Fruit fly (Drosophila melanogaster) whole organism, prepupa: ENCODE results near the gene Wdr59.

Experiments
- CG10631 ChIP-seq: fragments of 200-800 bp; sonication (Bioruptor generic); optimal IDR thresholded peaks from 2 replicates; lab custom pipeline; 2016; ENCODE audit warnings: missing biosample characterization, missing genetic modification characterization
- CG11294 ChIP-seq: fragments of 200-800 bp; sonication (Bioruptor generic); IDR thresholded peaks from 2 replicates; pipeline ENCODE4 v1.3.6; 2022; ENCODE audit warnings: missing biosample characterization, missing genetic modification characterization
- CG11762 ChIP-seq: fragments of 200-800 bp; sonication (Bioruptor generic); optimal IDR thresholded peaks from 3 replicates; lab custom pipeline; 2016; ENCODE audit warnings: missing biosample characterization, missing genetic modification characterization; ENCODE audit not compliant: insufficient read depth
- CG11902 ChIP-seq: fragments of 200-800 bp; sonication (Bioruptor generic); optimal IDR thresholded peaks from 3 replicates; lab custom pipeline; 2016; ENCODE audit warnings: missing biosample characterization, missing genetic modification characterization
- CG15336 ChIP-seq: fragments of 200-800 bp; sonication (Bioruptor generic); IDR thresholded peaks from 2 replicates; pipeline ENCODE4 v1.3.6; 2022; ENCODE audit warnings: missing biosample characterization, missing genetic modification characterization
- CG1621 ChIP-seq: fragments of 200-800 bp; sonication (Bioruptor generic); optimal IDR thresholded peaks from 3 replicates; lab custom pipeline; 2018; ENCODE audit warnings: missing biosample characterization, mild to moderate bottlenecking, missing genetic modification characterization
- CG16779 ChIP-seq: fragments of 200-800 bp; sonication (Bioruptor generic); optimal IDR thresholded peaks from 3 replicates; lab custom pipeline; 2017; ENCODE audit warnings: missing biosample characterization, mild to moderate bottlenecking, missing genetic modification characterization
- CG31627 ChIP-seq: fragments of 200-800 bp; sonication (Bioruptor generic); optimal IDR thresholded peaks from 3 replicates; lab custom pipeline; 2016; ENCODE audit warnings: missing biosample characterization, missing genetic modification characterization
- CG32006 ChIP-seq: fragments of 200-800 bp; sonication (Bioruptor generic); optimal IDR thresholded peaks from 3 replicates; lab custom pipeline; 2017; ENCODE audit warnings: missing biosample characterization, mild to moderate bottlenecking, missing genetic modification characterization
- CG34406 ChIP-seq: fragments of 200-800 bp; sonication (Bioruptor generic); optimal IDR thresholded peaks from 3 replicates; lab custom pipeline; 2016; ENCODE audit warnings: missing biosample characterization, missing genetic modification characterization
- CG3919 ChIP-seq: fragments of 200-800 bp; sonication (Bioruptor generic); optimal IDR thresholded peaks from 3 replicates; lab custom pipeline; 2016; ENCODE audit warnings: missing biosample characterization, missing genetic modification characterization
- CG4318 ChIP-seq: fragments of 200-800 bp; sonication (Bioruptor generic); optimal IDR thresholded peaks from 3 replicates; lab custom pipeline; 2017; ENCODE audit warnings: missing biosample characterization, mild to moderate bottlenecking, missing genetic modification characterization
- CG6163 ChIP-seq: fragments of 200-800 bp; sonication (Bioruptor generic); IDR thresholded peaks from 3 replicates; pipeline ENCODE4 v1.3.6; 2022; ENCODE audit warnings: missing biosample characterization, missing genetic modification characterization
- CG6276 ChIP-seq: fragments of 200-800 bp; sonication (Bioruptor generic); optimal IDR thresholded peaks from 2 replicates; lab custom pipeline; 2017; ENCODE audit warnings: missing biosample characterization, mild to moderate bottlenecking, missing genetic modification characterization
- CG6792 ChIP-seq: fragments of 200-800 bp; sonication (Bioruptor generic); optimal IDR thresholded peaks from 3 replicates; lab custom pipeline; 2016; ENCODE audit warnings: missing biosample characterization, missing genetic modification characterization
- CG6808 ChIP-seq: fragments of 200-800 bp; sonication (Bioruptor generic); optimal IDR thresholded peaks from 3 replicates; lab custom pipeline; 2017; ENCODE audit warnings: missing biosample characterization, missing genetic modification characterization, mild to moderate bottlenecking, moderate library complexity, missing genetic modification reagents
- CG6854 ChIP-seq: fragments of 200-800 bp; sonication (Bioruptor generic); optimal IDR thresholded peaks from 2 replicates; lab custom pipeline; 2017; ENCODE audit warnings: missing biosample characterization, mild to moderate bottlenecking, missing genetic modification characterization
- CG8119 ChIP-seq: fragments of 200-800 bp; sonication (Bioruptor generic); IDR thresholded peaks from 3 replicates; pipeline ENCODE4 v1.3.6; 2022; ENCODE audit warnings: missing biosample characterization, missing genetic modification characterization
- CG8319 ChIP-seq: fragments of 200-800 bp; sonication (Bioruptor generic); optimal IDR thresholded peaks from 3 replicates; lab custom pipeline; 2016; ENCODE audit warnings: missing biosample characterization, missing genetic modification characterization
- CG9139 ChIP-seq: fragments of 200-800 bp; sonication (Bioruptor generic); optimal IDR thresholded peaks from 3 replicates; lab custom pipeline; 2017; ENCODE audit warnings: missing biosample characterization, mild to moderate bottlenecking, missing genetic modification characterization
- Eip75B ChIP-seq: fragments of 200-800 bp; sonication (Bioruptor generic); optimal IDR thresholded peaks from 3 replicates; lab custom pipeline; 2016; ENCODE audit warnings: missing biosample characterization, missing genetic modification characterization
- Eip78C ChIP-seq: fragments of 200-800 bp; sonication (Bioruptor generic); peaks from one replicate; lab custom pipeline; 2016; ENCODE audit warnings: missing biosample characterization, missing genetic modification characterization
- Eip93F ChIP-seq: fragments of 200-800 bp; sonication (Bioruptor generic); optimal IDR thresholded peaks from 2 replicates; lab custom pipeline; 2016; ENCODE audit warnings: missing biosample characterization, mild to moderate bottlenecking, missing genetic modification characterization
- Ets21C ChIP-seq: fragments of 200-800 bp; sonication (Bioruptor generic); optimal IDR thresholded peaks from 3 replicates; lab custom pipeline; 2016; ENCODE audit warnings: missing biosample characterization, missing genetic modification characterization
- Ets96B ChIP-seq: fragments of 200-800 bp; optimal IDR thresholded peaks from 2 replicates; lab custom pipeline; 2019; ENCODE audit warnings: missing biosample characterization, mild to moderate bottlenecking, missing genetic modification characterization, moderate library complexity
- Gug ChIP-seq: fragments of 200-800 bp; sonication (Bioruptor generic); IDR thresholded peaks from 2 replicates; pipeline ENCODE4 v1.3.6; 2022; ENCODE audit warnings: missing biosample characterization, missing genetic modification characterization
- Hr38 ChIP-seq: sonication (Bioruptor generic); optimal IDR thresholded peaks from 2 replicates; lab custom pipeline; 2016; ENCODE audit warnings: missing biosample characterization, missing genetic modification characterization
- Hr39 ChIP-seq: fragments of 200-800 bp; sonication (Bioruptor generic); optimal IDR thresholded peaks from 2 replicates; lab custom pipeline; 2016; ENCODE audit warnings: missing biosample characterization, missing genetic modification characterization
- Hr4 ChIP-seq: fragments of 200-800 bp; sonication (Bioruptor generic); optimal IDR thresholded peaks from 3 replicates; lab custom pipeline; 2016; ENCODE audit warnings: missing biosample characterization, missing genetic modification characterization
- Lpt ChIP-seq: fragments of 200-800 bp; sonication (Bioruptor generic); optimal IDR thresholded peaks from 3 replicates; lab custom pipeline; 2016; ENCODE audit warnings: missing biosample characterization, missing genetic modification characterization
- Met ChIP-seq: fragments of 200-800 bp; sonication (Bioruptor generic); optimal IDR thresholded peaks from 3 replicates; lab custom pipeline; 2016; ENCODE audit warnings: missing biosample characterization, missing genetic modification characterization
- OdsH ChIP-seq: fragments of 200-800 bp; sonication (Bioruptor generic); optimal IDR thresholded peaks from 3 replicates; lab custom pipeline; 2016; ENCODE audit warnings: missing biosample characterization, missing genetic modification characterization
- Smox ChIP-seq: fragments of 200-800 bp; sonication (Bioruptor generic); optimal IDR thresholded peaks from 3 replicates; lab custom pipeline; 2016; ENCODE audit warnings: missing biosample characterization, missing genetic modification characterization
- Sox102F ChIP-seq: fragments of 200-800 bp; sonication (Bioruptor generic); optimal IDR thresholded peaks from 2 replicates; lab custom pipeline; 2016; ENCODE audit warnings: missing biosample characterization, mild to moderate bottlenecking, missing genetic modification characterization
- Sox14 ChIP-seq: fragments of 200-800 bp; sonication (Bioruptor generic); optimal IDR thresholded peaks from 3 replicates; lab custom pipeline; 2016; ENCODE audit warnings: missing biosample characterization, missing genetic modification characterization
- Sox15 ChIP-seq: fragments of 200-800 bp; sonication (Bioruptor generic); optimal IDR thresholded peaks from 3 replicates; lab custom pipeline; 2016; ENCODE audit warnings: missing biosample characterization, missing genetic modification characterization
- achi ChIP-seq: fragments of 200-800 bp; sonication (Bioruptor generic); optimal IDR thresholded peaks from 3 replicates; lab custom pipeline; 2016; ENCODE audit warnings: missing biosample characterization, missing genetic modification characterization
- acj6 ChIP-seq: fragments of 200-800 bp; sonication (Bioruptor generic); optimal IDR thresholded peaks from 3 replicates; lab custom pipeline; 2016; ENCODE audit warnings: missing biosample characterization, missing genetic modification characterization
- cyc ChIP-seq: fragments of 200-800 bp; sonication (Bioruptor generic); optimal IDR thresholded peaks from 3 replicates; lab custom pipeline; 2016; ENCODE audit warnings: missing biosample characterization, missing genetic modification characterization
- dsx ChIP-seq: fragments of 200-800 bp; optimal IDR thresholded peaks from 3 replicates; lab custom pipeline; 2019; ENCODE audit warnings: missing biosample characterization, mild to moderate bottlenecking, missing genetic modification characterization, moderate library complexity; ENCODE audit not compliant: poor library complexity, severe bottlenecking
- eg ChIP-seq: fragments of 200-800 bp; sonication (Bioruptor generic); IDR thresholded peaks from 3 replicates; pipeline ENCODE4 v1.3.6; 2022; ENCODE audit warnings: missing biosample characterization, missing genetic modification characterization
- fd59A ChIP-seq: fragments of 200-800 bp; sonication (Bioruptor generic); optimal IDR thresholded peaks from 2 replicates; lab custom pipeline; 2017; ENCODE audit warnings: missing biosample characterization, mild to moderate bottlenecking, missing genetic modification characterization, missing genetic modification reagents
- fkh ChIP-seq: fragments of 200-800 bp; sonication (Bioruptor generic); optimal IDR thresholded peaks from 3 replicates; lab custom pipeline; 2017; ENCODE audit warnings: missing biosample characterization, mild to moderate bottlenecking, missing genetic modification characterization, moderate library complexity
- lz ChIP-seq: fragments of 200-800 bp; sonication (Bioruptor generic); optimal IDR thresholded peaks from 3 replicates; lab custom pipeline; 2016; ENCODE audit warnings: missing biosample characterization, missing genetic modification characterization
- net ChIP-seq: fragments of 200-800 bp; sonication (Bioruptor generic); optimal IDR thresholded peaks from 3 replicates; lab custom pipeline; 2016; ENCODE audit warnings: missing biosample characterization, missing genetic modification characterization
- salr ChIP-seq, 2 experiments: fragments of 200-800 bp; sonication (Bioruptor generic); optimal IDR thresholded peaks; 3 replicates each; lab custom pipeline; 2016 to 2018; ENCODE audit warnings: missing biosample characterization in 2 of 2, missing genetic modification characterization in 2 of 2, mild to moderate bottlenecking in 1 of 2
- topi ChIP-seq: fragments of 200-800 bp; sonication (Bioruptor generic); optimal IDR thresholded peaks from 3 replicates; lab custom pipeline; 2016; ENCODE audit warnings: missing biosample characterization, missing genetic modification characterization
- vri ChIP-seq: fragments of 200-800 bp; sonication (Bioruptor generic); optimal IDR thresholded peaks from 3 replicates; lab custom pipeline; 2016; ENCODE audit warnings: missing biosample characterization, mild to moderate bottlenecking, missing genetic modification characterization

Wdr59 gene

DNA sequence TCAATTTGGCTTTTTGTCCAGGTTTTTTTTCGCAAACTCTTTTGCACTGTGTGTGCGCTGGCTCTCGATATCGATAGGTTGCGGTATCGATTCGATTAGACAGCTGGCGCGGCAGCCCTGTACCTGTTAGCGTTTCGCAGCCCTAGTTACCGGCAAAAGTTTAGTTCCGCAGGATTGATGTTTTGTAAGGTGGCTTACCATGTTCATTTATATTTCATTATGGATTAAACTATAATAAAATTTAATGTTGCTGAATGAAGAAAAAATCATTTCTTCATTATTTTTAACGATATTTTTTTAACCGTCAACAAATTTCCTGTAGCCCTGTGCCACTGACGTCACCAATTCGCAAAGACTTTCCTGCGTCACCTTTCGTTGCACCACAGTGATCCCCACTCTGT is 15.3 kb downstream of the Wdr59 start, which contains the start of gene Reps (continued):
- TF ChIP-seq CG6163 (GFP tag; lab: Robert Waterston, UW) = peak; percentile 99
- peak; percentile 98 for TF ChIP-seq topi (GFP tag; lab: Kevin White, UChicago)
- TF ChIP-seq eg (GFP tag; lab: Robert Waterston, UW) = peak; percentile 99
- TF ChIP-seq Smox (GFP tag; lab: Kevin White, UChicago) = peak; percentile 98
- peak; percentile 96 for TF ChIP-seq Sox102F (GFP tag; lab: Kevin White, UChicago)
- TF ChIP-seq Ets96B (tag; lab: Kevin White, UChicago) = peak; percentile 98
- peak; percentile 99 for TF ChIP-seq OdsH (GFP tag; lab: Kevin White, UChicago)
- TF ChIP-seq Sox15 (GFP tag; lab: Kevin White, UChicago) = peak; percentile 98
- peak; percentile 99 for TF ChIP-seq Eip78C (GFP tag; lab: Kevin White, UChicago)
- TF ChIP-seq achi (GFP tag; lab: Kevin White, UChicago) = peak; percentile 97
- TF ChIP-seq CG8319 (GFP tag; lab: Kevin White, UChicago) = peak; percentile 96
- TF ChIP-seq Eip75B (GFP tag; lab: Kevin White, UChicago) = peak; percentile 98
- TF ChIP-seq CG32006 (GFP tag; lab: Kevin White, UChicago) = peak; percentile 97
- peak; percentile 92 for TF ChIP-seq fkh
- peak; percentile 84 for TF ChIP-seq Hr38 (GFP tag; lab: Kevin White, UChicago)
- peak; percentile 95 for TF ChIP-seq CG6276
- TF ChIP-seq Met (GFP tag; lab: Kevin White, UChicago) = peak; percentile 98
- peak; percentile 96 for TF ChIP-seq CG4318 (GFP tag; lab: Kevin White, UChicago)
- peak; percentile 91 for TF ChIP-seq CG6854 (GFP tag; lab: Kevin White, UChicago)
- peak; percentile 94 for TF ChIP-seq CG9139
- peak; percentile 96 for TF ChIP-seq dsx (GFP tag; lab: Kevin White, UChicago)
- TF ChIP-seq Hr4 (GFP tag; lab: Kevin White, UChicago) = peak; percentile 98
- TF ChIP-seq Eip93F (GFP tag; lab: Kevin White, UChicago) = peak; percentile 94

DNA sequence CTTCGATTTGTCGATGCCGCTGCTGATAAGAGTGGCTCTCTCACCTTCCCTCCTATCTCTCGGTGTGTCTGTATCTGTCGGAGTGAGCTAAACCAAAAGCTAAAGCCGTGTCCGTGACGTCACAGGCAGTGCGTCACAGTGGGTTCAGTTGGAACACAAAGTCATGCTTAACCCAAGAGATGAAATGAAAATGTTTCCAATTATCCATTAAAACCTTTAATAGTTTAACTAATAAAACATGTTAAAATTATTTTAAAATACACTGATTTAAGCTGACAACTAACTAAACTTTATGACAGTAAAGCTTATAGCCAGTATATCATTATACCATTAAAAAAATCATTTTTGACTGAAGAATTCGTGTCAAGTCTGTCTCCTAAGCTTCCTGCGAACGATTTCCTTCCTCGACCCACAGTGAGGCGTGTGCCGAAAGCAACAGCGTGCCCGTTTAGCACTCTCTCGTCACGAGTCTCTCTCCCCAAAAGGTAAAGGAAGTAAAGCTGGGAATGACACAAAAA is 21.8 kb downstream of the Wdr59 start, which contains the start of gene Idua:
Gene Idua (minus strand): TSS at position 51 of the 518 bp plus-strand sequence.
- TF ChIP-seq acj6 (GFP tag; lab: Kevin White, UChicago) (no peak), Eip93F (GFP tag; lab: Kevin White, UChicago) (no peak), CG1621 (peak; percentile 58), CG6808 (GFP tag; lab: Kevin White, UChicago) (no peak), CG6854 (GFP tag; lab: Kevin White, UChicago) (peak; percentile 68), CG32006 (GFP tag; lab: Kevin White, UChicago) (no peak), Ets21C (GFP tag; lab: Kevin White, UChicago) (peak; percentile 54), Hr39 (no peak), CG6276 (no peak), CG11294 (GFP tag; lab: Robert Waterston, UW) (peak; percentile 26; the same call in 1 of the 2 replicates), Ets96B (tag; lab: Kevin White, UChicago) (no peak), Sox14 (GFP tag; lab: Kevin White, UChicago) (no peak), vri (GFP tag; lab: Kevin White, UChicago) (no peak), achi (GFP tag; lab: Kevin White, UChicago) (peak; percentile 82), fd59A (GFP tag; lab: Kevin White, UChicago) (peak; percentile 73), lz (GFP tag; lab: Kevin White, UChicago) (peak; percentile 65), CG11762 (GFP tag; lab: Kevin White, UChicago) (peak; percentile 25), Eip75B (GFP tag; lab: Kevin White, UChicago) (no peak), CG15336 (GFP tag; lab: Robert Waterston, UW) (peak; percentile 72), CG8119 (GFP tag; lab: Robert Waterston, UW) (peak; percentile 82; the same call in 2 of the 3 replicates), Gug (GFP tag; lab: Robert Waterston, UW) (peak; percentile 52), Hr4 (GFP tag; lab: Kevin White, UChicago) (no peak), Sox15 (GFP tag; lab: Kevin White, UChicago) (peak; percentile 57), net (GFP tag; lab: Kevin White, UChicago) (peak; percentile 85), Lpt (GFP tag; lab: Kevin White, UChicago) (no peak), CG4318 (GFP tag; lab: Kevin White, UChicago) (peak; percentile 69), CG34406 (GFP tag; lab: Kevin White, UChicago) (peak; percentile 76), CG6792 (GFP tag; lab: Kevin White, UChicago) (peak; percentile 74), CG3919 (no peak), Eip78C (GFP tag; lab: Kevin White, UChicago) (peak; percentile 96), CG10631 (GFP tag; lab: Kevin White, UChicago) (peak; percentile 83), CG16779 (no peak), Met (GFP tag; lab: Kevin White, UChicago) (no peak), salr (GFP tag; optimal IDR thresholded peaks at IDR 0.05; lab: Kevin White, UChicago) (peak in 1 of 2 experiments; percentile 49), CG31627 (peak; percentile 72), CG11902 (GFP tag; lab: Kevin White, UChicago) (peak; percentile 61), cyc (GFP tag; lab: Kevin White, UChicago) (peak; percentile 45), OdsH (GFP tag; lab: Kevin White, UChicago) (no peak)
